Worm (Caenorhabditis elegans) whole organism, L1 larva: Measurements from ENCODE around the gene F55F10.1.
"Not testable (repeated sequence)": the region's sequence is repeated elsewhere in the genome, so short reads cannot be mapped to it uniquely, and the experiment has no call there.

Source experiments
- C16A3.4 ChIP-seq: fragments of 150-350 bp; optimal IDR thresholded peaks from 2 replicates; lab custom pipeline; 2014; ENCODE audit warnings: missing biosample characterization, missing genetic modification characterization
- aha-1 ChIP-seq: fragments of 150-350 bp; optimal IDR thresholded peaks from 2 replicates; lab custom pipeline; 2014; ENCODE audit warnings: missing biosample characterization, missing genetic modification characterization
- alr-1 ChIP-seq: fragments of 200-800 bp; sonication (Bioruptor generic); optimal IDR thresholded peaks from 2 replicates; lab custom pipeline; 2018; ENCODE audit warnings: borderline replicate concordance, mild to moderate bottlenecking, missing genetic modification characterization, missing compliant biosample characterization
- ceh-8 ChIP-seq: fragments of 200-800 bp; sonication (Bioruptor generic); optimal IDR thresholded peaks from 2 replicates; lab custom pipeline; 2018; ENCODE audit warnings: mild to moderate bottlenecking, missing genetic modification characterization, moderate library complexity, missing compliant biosample characterization
- ceh-82 ChIP-seq, 3 experiments: fragments of 150-350 bp in 1 of 3; sonication (generic microtip) in 2 of 3; optimal IDR thresholded peaks; 2 replicates each; lab custom pipeline; 2014 to 2017; ENCODE audit warnings: missing biosample characterization in 3 of 3, missing genetic modification characterization in 3 of 3
- ceh-90 ChIP-seq: sonication (generic microtip); optimal IDR thresholded peaks from 2 replicates; lab custom pipeline; 2016; ENCODE audit warnings: missing genetic modification characterization, missing compliant biosample characterization
- dpl-1 ChIP-seq, 3 experiments: fragments of 150-350 bp in 2 of 3; sonication (generic microtip) in 1 of 3; optimal IDR thresholded peaks; 2 replicates each; lab custom pipeline; 2014 to 2017; ENCODE audit warnings: missing biosample characterization in 3 of 3, missing genetic modification characterization in 3 of 3, missing genetic modification reagents in 3 of 3
- dsc-1 ChIP-seq: sonication (generic microtip); optimal IDR thresholded peaks from 2 replicates; lab custom pipeline; 2016; ENCODE audit warnings: mild to moderate bottlenecking, missing genetic modification characterization, missing compliant biosample characterization
- efl-1 ChIP-seq, 4 experiments: fragments of 150-350 bp; optimal IDR thresholded peaks in 3 of 4; peaks in 1 of 4; 1 replicate in 1 of 4; 2 replicates in 3 of 4; lab custom pipeline; 2014; ENCODE audit warnings: missing biosample characterization in 2 of 4, missing genetic modification characterization in 2 of 4, missing genetic modification reagents in 2 of 4
- efl-3 ChIP-seq: fragments of 200-800 bp; sonication (Bioruptor generic); optimal IDR thresholded peaks from 2 replicates; lab custom pipeline; 2018; ENCODE audit warnings: mild to moderate bottlenecking, missing genetic modification characterization, missing compliant biosample characterization
- egl-13 ChIP-seq: sonication (generic microtip); optimal IDR thresholded peaks from 2 replicates; lab custom pipeline; 2016; ENCODE audit warnings: missing genotype, missing genetic modification reagents, missing genetic modification characterization, missing compliant biosample characterization
- elt-3 ChIP-seq, 6 experiments: fragments of 150-350 bp in 1 of 6; sonication (generic microtip); optimal IDR thresholded peaks; 2 replicates each; lab custom pipeline; 2017 to 2018; ENCODE audit warnings: missing biosample characterization in 6 of 6, missing genetic modification characterization in 6 of 6, inconsistent platforms in 1 of 6
- fkh-8 ChIP-seq: sonication (generic microtip); optimal IDR thresholded peaks from 2 replicates; lab custom pipeline; 2016; ENCODE audit warnings: mild to moderate bottlenecking, missing genetic modification characterization, missing compliant biosample characterization
- grh-1 ChIP-seq: fragments of 200-800 bp; sonication (Bioruptor generic); IDR thresholded peaks from 2 replicates; pipeline ENCODE4 v1.3.6; 2022; ENCODE audit warnings: missing genetic modification reagents, missing genetic modification characterization, missing compliant biosample characterization
- hlh-17 ChIP-seq: fragments of 200-800 bp; sonication (Bioruptor generic); optimal IDR thresholded peaks from 2 replicates; lab custom pipeline; 2018; ENCODE audit warnings: missing genetic modification characterization, mild to moderate bottlenecking, missing compliant biosample characterization, moderate library complexity, borderline replicate concordance
- hlh-4 ChIP-seq: sonication (generic microtip); optimal IDR thresholded peaks from 2 replicates; lab custom pipeline; 2016; ENCODE audit warnings: mild to moderate bottlenecking, missing genetic modification characterization, missing compliant biosample characterization
- hpl-2 ChIP-seq: fragments of 150-350 bp; optimal IDR thresholded peaks from 2 replicates; lab custom pipeline; 2014; ENCODE audit warnings: missing biosample characterization, missing genetic modification reagents, missing genetic modification characterization
- irx-1 ChIP-seq: sonication (generic microtip); optimal IDR thresholded peaks from 2 replicates; lab custom pipeline; 2016; ENCODE audit warnings: missing genetic modification characterization, missing compliant biosample characterization
- isw-1 ChIP-seq: fragments of 200-800 bp; sonication (Bioruptor generic); IDR thresholded peaks from 2 replicates; pipeline ENCODE4 v1.3.6; 2022; ENCODE audit warnings: missing genetic modification characterization, missing compliant biosample characterization
- lin-14 ChIP-seq: fragments of 200-800 bp; sonication (Bioruptor generic); optimal IDR thresholded peaks from 2 replicates; lab custom pipeline; 2018; ENCODE audit warnings: mild to moderate bottlenecking, missing genetic modification characterization, moderate library complexity, missing compliant biosample characterization
- lin-15B ChIP-seq: fragments of 150-350 bp; sonication (generic microtip); optimal IDR thresholded peaks from 3 replicates; lab custom pipeline; 2014; ENCODE audit warnings: missing biosample characterization, missing genetic modification characterization
- lin-35 ChIP-seq, 2 experiments: fragments of 150-350 bp; optimal IDR thresholded peaks; 2 replicates each; lab custom pipeline; 2014; ENCODE audit warnings: missing biosample characterization in 2 of 2, missing genetic modification characterization in 2 of 2, missing genetic modification reagents in 2 of 2
- lsy-2 ChIP-seq, 2 experiments: fragments of 150-350 bp; optimal IDR thresholded peaks; 2 replicates each; lab custom pipeline; 2014; ENCODE audit warnings: missing biosample characterization in 2 of 2, missing genetic modification characterization in 2 of 2
- mab-9 ChIP-seq: fragments of 200-800 bp; sonication (Bioruptor generic); IDR thresholded peaks from 2 replicates; pipeline ENCODE4 v1.3.6; 2022; ENCODE audit warnings: missing genetic modification reagents, missing genetic modification characterization, missing compliant biosample characterization
- mep-1 ChIP-seq: fragments of 150-350 bp; optimal IDR thresholded peaks from 2 replicates; lab custom pipeline; 2014; ENCODE audit warnings: missing biosample characterization, missing genetic modification characterization
- nhr-11 ChIP-seq: fragments of 150-350 bp; optimal IDR thresholded peaks from 2 replicates; lab custom pipeline; 2014; ENCODE audit warnings: missing biosample characterization, missing genetic modification characterization
- nhr-12 ChIP-seq: sonication (generic microtip); optimal IDR thresholded peaks from 2 replicates; lab custom pipeline; 2017; ENCODE audit warnings: missing biosample characterization, missing genetic modification characterization
- nhr-19 ChIP-seq: fragments of 200-800 bp; sonication (Bioruptor generic); conservative IDR thresholded peaks from 2 replicates; pipeline ENCODE4 v1.3.6; 2022; ENCODE audit warnings: missing genetic modification characterization, missing compliant biosample characterization
- nhr-20 ChIP-seq: sonication (generic microtip); optimal IDR thresholded peaks from 2 replicates; lab custom pipeline; 2016; ENCODE audit warnings: mild to moderate bottlenecking, missing genetic modification characterization, missing compliant biosample characterization
- nhr-28 ChIP-seq: fragments of 150-350 bp; optimal IDR thresholded peaks from 2 replicates; lab custom pipeline; 2014; ENCODE audit warnings: missing biosample characterization, missing genetic modification characterization
- nhr-47 ChIP-seq: sonication (generic microtip); optimal IDR thresholded peaks from 2 replicates; lab custom pipeline; 2016; ENCODE audit warnings: mild to moderate bottlenecking, missing genetic modification characterization, moderate library complexity, missing compliant biosample characterization
- nhr-76 ChIP-seq: sonication (generic microtip); optimal IDR thresholded peaks from 2 replicates; lab custom pipeline; 2017; ENCODE audit warnings: missing biosample characterization, missing genetic modification characterization
- nhr-90 ChIP-seq: sonication (generic microtip); optimal IDR thresholded peaks from 2 replicates; lab custom pipeline; 2016; ENCODE audit warnings: mild to moderate bottlenecking, missing genetic modification characterization, missing compliant biosample characterization; ENCODE audit not compliant: poor library complexity
- rnt-1 ChIP-seq: sonication (generic microtip); optimal IDR thresholded peaks from 2 replicates; lab custom pipeline; 2016; ENCODE audit warnings: mild to moderate bottlenecking, missing genetic modification characterization, moderate library complexity, missing compliant biosample characterization
- skn-1 ChIP-seq: fragments of 150-350 bp; optimal IDR thresholded peaks from 2 replicates; lab custom pipeline; 2014; ENCODE audit warnings: missing biosample characterization, missing genetic modification characterization
- snpc-4 ChIP-seq: fragments of 150-350 bp; optimal IDR thresholded peaks from 2 replicates; lab custom pipeline; 2014; ENCODE audit warnings: missing biosample characterization, missing genetic modification characterization
- snu-23 ChIP-seq: sonication (generic microtip); optimal IDR thresholded peaks from 2 replicates; lab custom pipeline; 2016; ENCODE audit warnings: missing genetic modification characterization, missing compliant biosample characterization
- tbx-2 ChIP-seq: sonication (generic microtip); optimal IDR thresholded peaks from 2 replicates; lab custom pipeline; 2016; ENCODE audit warnings: missing genetic modification characterization, missing compliant biosample characterization
- unc-86 ChIP-seq: sonication (generic microtip); optimal IDR thresholded peaks from 2 replicates; lab custom pipeline; 2016; ENCODE audit warnings: missing genetic modification characterization, missing compliant biosample characterization
- unc-98 ChIP-seq: fragments of 200-800 bp; sonication (Bioruptor generic); IDR thresholded peaks from 2 replicates; pipeline ENCODE4 v1.3.6; 2022; ENCODE audit warnings: missing genetic modification characterization, missing compliant biosample characterization
- ztf-4 ChIP-seq: fragments of 150-350 bp; optimal IDR thresholded peaks from 2 replicates; lab custom pipeline; 2014; ENCODE audit warnings: missing biosample characterization, missing genetic modification characterization

Gene F55F10.1

DNA sequence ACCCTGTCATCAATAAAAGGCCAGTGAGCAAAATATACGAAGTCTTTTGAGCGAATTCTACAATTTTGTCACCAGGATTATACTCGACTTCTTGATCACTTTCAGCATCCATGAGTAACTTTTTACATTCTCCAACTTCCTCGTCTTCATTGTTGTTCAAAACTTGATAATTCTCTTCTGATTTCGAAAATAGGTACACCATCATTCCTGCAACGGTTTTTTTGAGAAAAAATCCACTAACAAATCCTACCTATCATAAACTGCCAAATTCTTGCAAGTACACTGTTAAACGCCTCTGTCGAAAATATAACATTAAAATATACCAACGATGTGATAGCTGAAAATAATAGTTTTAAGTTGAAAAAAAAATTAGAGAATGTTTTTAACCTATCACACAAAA is 15.8 kb upstream of the F55F10.1 start:
- TF ChIP-seq elt-3 (tag; optimal IDR thresholded peaks at IDR 0.05; lab: Kevin White, UChicago), result no peak
- TF ChIP-seq rnt-1, result no peak
- TF ChIP-seq efl-1 (optimal IDR thresholded peaks at IDR 0.05; lab: Kevin White, UChicago), result no peak
- TF ChIP-seq efl-1 (GFP tag; optimal IDR thresholded peaks at IDR 0.05 in 1 of 2; lab: Kevin White, UChicago), result peak in 1 of 2 experiments; percentile 89
- no peak for TF ChIP-seq mab-9
- no peak for TF ChIP-seq unc-98 (GFP tag; lab: Robert Waterston, UW)
- no peak for TF ChIP-seq alr-1 (tag; lab: Kevin White, UChicago)
- TF ChIP-seq snu-23, result no peak
- no peak for TF ChIP-seq isw-1 (GFP tag; lab: Robert Waterston, UW)
- TF ChIP-seq, all 84 proteins: peak for 1

- TF ChIP-seq dsc-1, result no peak
- no peak for TF ChIP-seq nhr-11
- no peak for TF ChIP-seq nhr-28 (tag; lab: Kevin White, UChicago)
- TF ChIP-seq snu-23, result no peak
- no peak for TF ChIP-seq hlh-17 (GFP tag; lab: Kevin White, UChicago)
- TF ChIP-seq ztf-4 (tag; lab: Kevin White, UChicago), result no peak
- no peak for TF ChIP-seq isw-1 (GFP tag; lab: Robert Waterston, UW)
These were observed 14.1 kb upstream of the F55F10.1 start, which contains the start of gene oac-52 for ce11 chrIV:4346512-4346911. oac-52 (minus strand) TSS chrIV:4346612.

ce11 chrIV:4347578-4348003 is 13.0 kb upstream of the F55F10.1 start:
- TF ChIP-seq snpc-4 (tag; lab: Kevin White, UChicago), result peak; percentile 9
- TF ChIP-seq aha-1, result no peak
- TF ChIP-seq, all 84 proteins: peak for 1

DNA sequence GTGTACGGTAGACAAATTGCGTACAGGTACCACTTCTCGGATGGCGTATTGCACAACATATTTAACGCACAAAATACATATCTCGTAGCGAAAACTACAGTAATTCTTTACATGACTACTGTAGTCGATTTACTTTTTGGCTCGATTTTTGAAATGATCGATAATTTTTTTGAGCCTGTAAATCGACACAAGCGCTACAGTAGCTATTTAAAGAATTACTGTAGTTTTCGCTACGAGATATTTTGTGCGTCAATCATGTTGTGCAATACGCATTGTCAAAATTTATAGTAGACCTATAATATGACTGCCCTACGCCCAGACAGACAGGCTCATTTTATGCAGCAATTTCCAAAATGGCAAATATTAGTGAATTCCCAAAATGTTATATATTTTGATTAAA is 12.5 kb upstream of the F55F10.1 start, which contains the start of gene W03B1.5:
W03B1.5 (plus strand) TSS at position 301 of the 400 bp plus-strand sequence.
- TF ChIP-seq snu-23; nhr-76; mep-1 (tag; lab: Kevin White, UChicago): not testable (repeated sequence)

DNA sequence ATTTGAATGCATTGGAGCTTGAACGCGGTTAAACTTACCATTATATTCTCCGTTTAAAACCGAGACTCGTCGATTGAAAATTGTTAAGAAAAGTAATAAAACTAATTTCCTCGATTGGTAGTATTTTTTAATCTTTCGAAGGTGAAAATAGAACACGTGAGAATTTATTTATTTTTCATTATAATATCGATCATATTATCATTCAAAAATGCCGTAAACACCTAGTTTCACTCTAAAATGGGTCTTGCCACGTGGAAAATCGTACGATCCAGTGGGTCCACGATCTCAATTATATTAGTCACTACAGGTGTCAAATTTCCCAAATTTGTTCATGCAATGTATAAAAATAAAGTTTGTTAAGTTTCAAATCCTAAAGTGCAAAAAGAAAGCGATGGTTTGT is 3.8 kb upstream of the F55F10.1 start, which contains the start of gene W03B1.9:
W03B1.9 (minus strand) TSS at position 101 of the 400 bp plus-strand sequence.
- TF ChIP-seq skn-1 (tag; lab: Kevin White, UChicago) (no peak), lsy-2 (tag; optimal IDR thresholded peaks at IDR 0.05; lab: Kevin White, UChicago) (no peak), grh-1 (GFP tag; lab: Robert Waterston, UW) (no peak), nhr-19 (no peak), lin-14 (GFP tag; lab: Kevin White, UChicago) (no peak), nhr-76 (no peak), efl-3 (GFP tag; lab: Kevin White, UChicago) (no peak)

ce11 chrIV:4357296-4357695 is 3.3 kb upstream of the F55F10.1 start, which contains the start of gene sars-2:
sars-2 (plus strand) TSS chrIV:4357636.
- TF ChIP-seq lin-35 (GFP tag; optimal IDR thresholded peaks at IDR 0.05; lab: Kevin White, UChicago), result peak; percentile 92 to 96
- no peak for TF ChIP-seq elt-3 (tag; optimal IDR thresholded peaks at IDR 0.05; lab: Kevin White, UChicago)
- TF ChIP-seq tbx-2 (tag; lab: Kevin White, UChicago), result peak; percentile 25
- peak; percentile 85 to 94 (median 90) for TF ChIP-seq dpl-1 (GFP tag; optimal IDR thresholded peaks at IDR 0.05; lab: Kevin White, UChicago)
- peak; percentile 44 for TF ChIP-seq rnt-1
- no peak for TF ChIP-seq hlh-17 (GFP tag; lab: Kevin White, UChicago)
- peak; percentile 25 for TF ChIP-seq nhr-20 (tag; lab: Kevin White, UChicago)
- no peak for TF ChIP-seq egl-13 (tag; lab: Kevin White, UChicago)
- TF ChIP-seq nhr-47 (tag; lab: Kevin White, UChicago), result peak; percentile 23
- no peak for TF ChIP-seq ceh-90 (tag; lab: Kevin White, UChicago)
- peak; percentile 33 for TF ChIP-seq C16A3.4
- peak; percentile 52 for TF ChIP-seq snu-23
- no peak for TF ChIP-seq irx-1
- TF ChIP-seq ceh-82 (tag; optimal IDR thresholded peaks at IDR 0.05; lab: Kevin White, UChicago), result peak in 1 of 3 experiments; percentile 32
- TF ChIP-seq hlh-4 (tag; lab: Kevin White, UChicago), result no peak
- TF ChIP-seq hpl-2 (GFP tag; lab: Kevin White, UChicago), result no peak
- peak; percentile 49 for TF ChIP-seq lin-15B (tag; lab: Kevin White, UChicago)
- peak; percentile 88 to 92 for TF ChIP-seq efl-1 (optimal IDR thresholded peaks at IDR 0.05; lab: Kevin White, UChicago)
- TF ChIP-seq efl-1 (GFP tag; optimal IDR thresholded peaks at IDR 0.05 in 1 of 2; lab: Kevin White, UChicago), result peak; percentile 93 to 99
- TF ChIP-seq grh-1 (GFP tag; lab: Robert Waterston, UW), result no peak
- no peak for TF ChIP-seq ceh-8 (GFP tag; lab: Kevin White, UChicago)
- no peak for TF ChIP-seq nhr-12 (tag; lab: Kevin White, UChicago)
- no peak for TF ChIP-seq fkh-8 (tag; lab: Kevin White, UChicago)
- peak; percentile 25 for TF ChIP-seq nhr-90
- TF ChIP-seq skn-1 (tag; lab: Kevin White, UChicago), result peak; percentile 69
- no peak for TF ChIP-seq unc-86 (tag; lab: Kevin White, UChicago)
